2 worm cellular contexts compared by ENCODE assay signal in the genomic region with DNA sequence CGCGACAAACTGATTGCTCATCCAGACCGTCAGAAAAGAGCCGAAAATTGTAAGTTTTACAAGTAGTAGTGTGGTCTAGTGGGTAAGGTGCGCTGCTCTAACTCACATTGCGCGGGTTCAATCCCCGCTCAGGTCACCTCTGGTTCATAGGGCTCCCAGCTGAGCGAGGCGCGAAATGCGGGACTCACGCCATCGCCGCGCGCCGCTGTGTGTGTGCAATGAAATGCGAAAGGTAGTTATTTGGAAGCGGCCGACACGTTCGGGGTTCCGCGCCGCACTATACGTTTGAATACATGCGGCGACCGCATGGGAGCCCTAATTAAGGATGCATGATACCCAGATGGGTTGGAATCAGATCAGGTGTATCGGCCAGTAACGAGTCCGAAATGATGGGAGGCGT.
TF ChIP-seq lines count a peak whose summit lies in the region.

No protein-coding gene starts in this region.

TF ChIP-seq in whole organism, L4 larva, 104 proteins besides CTCF, POLR2A, EP300 and RAD21:
- no peak for TF ChIP-seq lin-13 (GFP tag; optimal IDR thresholded peaks at IDR 0.05; lab: Kevin White, UChicago)
- TF ChIP-seq snpc-1.2 (GFP tag; IDR thresholded peaks at IDR 0.05; lab: Robert Waterston, UW), result 0 out of 2 replicates have a peak, but pooled peaks have one; percentile 33
- no peak for TF ChIP-seq duxl-1 (tag; optimal IDR thresholded peaks at IDR 0.05; lab: Kevin White, UChicago; ENCODE audit: poor library complexity)
- TF ChIP-seq unc-62 (GFP tag; optimal IDR thresholded peaks at IDR 0.05 in 1 of 2; lab: Kevin White, UChicago), result no peak
- no peak for TF ChIP-seq unc-62 (tag; optimal IDR thresholded peaks at IDR 0.05; lab: Kevin White, UChicago)
- TF ChIP-seq mdl-1 (tag; optimal IDR thresholded peaks at IDR 0.05; lab: Kevin White, UChicago), result no peak
- 0 out of 2 replicates have a peak, but pooled peaks have one; percentile 55 for TF ChIP-seq F26F4.8 (GFP tag; conservative IDR thresholded peaks at IDR 0.05; lab: Robert Waterston, UW)
- no peak for TF ChIP-seq skn-1 (tag; optimal IDR thresholded peaks at IDR 0.05; lab: Kevin White, UChicago)
- TF ChIP-seq mxl-3 (GFP tag; optimal IDR thresholded peaks at IDR 0.05; lab: Kevin White, UChicago), result peak; percentile 17
- TF ChIP-seq dmd-9 (GFP tag; IDR thresholded peaks at IDR 0.05; lab: Robert Waterston, UW), result no peak
- TF ChIP-seq aha-1 (tag; lab: Kevin White, UChicago), result peak; percentile 53
- TF ChIP-seq set-16 (GFP tag; IDR thresholded peaks at IDR 0.05; lab: Robert Waterston, UW), result peak; percentile 76
- no peak for TF ChIP-seq ceh-62 (tag; optimal IDR thresholded peaks at IDR 0.05; lab: Kevin White, UChicago)
- no peak for TF ChIP-seq daf-16 (GFP tag; optimal IDR thresholded peaks at IDR 0.05; lab: Kevin White, UChicago)
- no peak for TF ChIP-seq daf-16 (tag; optimal IDR thresholded peaks at IDR 0.05; lab: Kevin White, UChicago)
- no peak for TF ChIP-seq ceh-32 (tag; optimal IDR thresholded peaks at IDR 0.05; lab: Kevin White, UChicago; ENCODE audit: poor library complexity)
- TF ChIP-seq saeg-2 (GFP tag; IDR thresholded peaks at IDR 0.05; lab: Robert Waterston, UW), result no peak
- no peak for TF ChIP-seq T20F7.1 (GFP tag; optimal IDR thresholded peaks at IDR 0.05; lab: Kevin White, UChicago)
- peak; percentile 46 for TF ChIP-seq lin-38 (GFP tag; IDR thresholded peaks at IDR 0.05; lab: Robert Waterston, UW)
- TF ChIP-seq egl-27 (tag; optimal IDR thresholded peaks at IDR 0.05; lab: Kevin White, UChicago), result no peak
- no peak for TF ChIP-seq sdz-12 (GFP tag; optimal IDR thresholded peaks at IDR 0.05; lab: Kevin White, UChicago)
- no peak for TF ChIP-seq fos-1 (tag; optimal IDR thresholded peaks at IDR 0.05; lab: Kevin White, UChicago)
- TF ChIP-seq F37D6.2 (tag; optimal IDR thresholded peaks at IDR 0.05; lab: Kevin White, UChicago), result no peak
- TF ChIP-seq nhr-237 (tag; optimal IDR thresholded peaks at IDR 0.05; lab: Kevin White, UChicago), result no peak
- TF ChIP-seq nhr-42 (GFP tag; IDR thresholded peaks at IDR 0.05; lab: Robert Waterston, UW), result no peak
- no peak for TF ChIP-seq lim-7 (GFP tag; IDR thresholded peaks at IDR 0.05; lab: Robert Waterston, UW)
- peak; percentile 64; the same call in 1 of the 2 replicates for TF ChIP-seq egl-43 (GFP tag; IDR thresholded peaks at IDR 0.05; lab: Robert Waterston, UW)
- TF ChIP-seq ZK337.2 (GFP tag; IDR thresholded peaks at IDR 0.05; lab: Robert Waterston, UW), result no peak
- no peak for TF ChIP-seq zag-1 (tag; optimal IDR thresholded peaks at IDR 0.05; lab: Kevin White, UChicago)
- TF ChIP-seq nhr-10 (tag; optimal IDR thresholded peaks at IDR 0.05; lab: Kevin White, UChicago), result no peak
- no peak for TF ChIP-seq zip-11 (GFP tag; IDR thresholded peaks at IDR 0.05; lab: Robert Waterston, UW)
- no peak for TF ChIP-seq Y105C5A.15 (GFP tag; IDR thresholded peaks at IDR 0.05; lab: Robert Waterston, UW)
- TF ChIP-seq nhr-76 (tag; optimal IDR thresholded peaks at IDR 0.05; lab: Kevin White, UChicago), result no peak
- 0 out of 2 replicates have a peak, but pooled peaks have one; percentile 27 for TF ChIP-seq F44E2.7 (GFP tag; IDR thresholded peaks at IDR 0.05; lab: Robert Waterston, UW)
- TF ChIP-seq D1046.2 (GFP tag; IDR thresholded peaks at IDR 0.05; lab: Robert Waterston, UW), result 0 out of 2 replicates have a peak, but pooled peaks have one; percentile 34

TF ChIP-seq in whole organism, young adult, 124 proteins besides CTCF, POLR2A, EP300 and RAD21:
- TF ChIP-seq cebp-2 (GFP tag; IDR thresholded peaks at IDR 0.05; lab: Robert Waterston, UW) (peak; percentile 43; the same call in 1 of the 2 replicates), rpc-1 (optimal IDR thresholded peaks at IDR 0.05; lab: Kevin White, UChicago) (no peak), rpc-1 (tag; optimal IDR thresholded peaks at IDR 0.05; lab: Kevin White, UChicago) (peak; percentile 40), aptf-2 (GFP tag; conservative IDR thresholded peaks at IDR 0.05; lab: Robert Waterston, UW) (0 out of 2 replicates have a peak, but pooled peaks have one; percentile 40), F52B5.7 (tag; optimal IDR thresholded peaks at IDR 0.05; lab: Kevin White, UChicago) (no peak), ama-1 (optimal IDR thresholded peaks at IDR 0.05; lab: Kevin White, UChicago) (no peak), ama-1 (GFP tag; optimal IDR thresholded peaks at IDR 0.05; lab: Kevin White, UChicago) (no peak), snpc-1.1 (tag; optimal IDR thresholded peaks at IDR 0.05; lab: Kevin White, UChicago; ENCODE audit: insufficient read depth) (peak; percentile 69), mcd-1 (GFP tag; IDR thresholded peaks at IDR 0.05; lab: Robert Waterston, UW) (peak; percentile 49; the same call in 1 of the 2 replicates), attf-3 (GFP tag; conservative IDR thresholded peaks at IDR 0.05; lab: Robert Waterston, UW) (0 out of 2 replicates have a peak, but pooled peaks have one; percentile 29), K12H6.12 (tag; optimal IDR thresholded peaks at IDR 0.05; lab: Kevin White, UChicago) (no peak), lsl-1 (GFP tag; optimal IDR thresholded peaks at IDR 0.05; lab: Kevin White, UChicago) (peak; percentile 23), snpc-4 (GFP tag; optimal IDR thresholded peaks at IDR 0.05; lab: Kevin White, UChicago) (no peak), snpc-4 (tag; optimal IDR thresholded peaks at IDR 0.05; lab: Kevin White, UChicago) (peak in 2 of 4 experiments; percentile 72 to 88), zfh-2 (GFP tag; conservative IDR thresholded peaks at IDR 0.05; lab: Robert Waterston, UW) (peak; percentile 80), pha-4 (tag; optimal IDR thresholded peaks at IDR 0.05; lab: Kevin White, UChicago) (no peak), him-1 (tag; optimal IDR thresholded peaks at IDR 0.05; lab: Kevin White, UChicago) (peak; percentile 14), hmg-1.2 (GFP tag; IDR thresholded peaks at IDR 0.05; lab: Robert Waterston, UW) (peak; percentile 52; the same call in 1 of the 2 replicates), atf-7 (tag; optimal IDR thresholded peaks at IDR 0.05; lab: Kevin White, UChicago) (no peak)
